Fruit fly (Drosophila melanogaster): ENCODE measurements around the gene CG34135.

CG34135 gene

DNA sequence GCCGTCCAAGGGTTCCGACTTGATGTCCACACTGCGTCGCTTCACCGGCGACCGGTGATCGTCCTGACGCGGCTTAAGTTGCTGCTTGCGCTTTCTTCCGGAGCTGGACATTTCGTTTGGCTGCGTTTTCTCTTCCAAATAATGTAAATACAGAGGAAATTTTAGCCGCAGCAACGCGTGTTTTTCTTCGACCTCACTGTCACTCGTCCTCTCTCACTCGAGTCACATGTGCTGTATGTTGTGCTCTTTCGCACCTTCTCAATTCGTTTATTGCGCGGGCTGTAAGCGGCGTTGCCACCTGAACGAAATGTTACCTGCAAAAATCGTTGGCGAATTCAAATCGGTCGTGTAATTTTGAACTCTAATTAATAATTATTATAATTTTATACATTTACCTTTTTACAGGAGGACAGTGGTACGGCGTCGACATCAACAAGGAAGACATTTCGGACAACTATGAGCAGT lies 37.4 kb upstream of the CG34135 start, which contains the start of gene CG9839:
TSS of gene CG9839 (minus strand) at position 415 of the 465 bp plus-strand sequence.
- TF ChIP-seq CG14711 (tag; optimal IDR thresholded peaks at IDR 0.05) = no peak
- TF ChIP-seq CG33017 (tag; optimal IDR thresholded peaks at IDR 0.05) = no peak
- TF ChIP-seq Mnt (GFP tag; optimal IDR thresholded peaks at IDR 0.05) = peak; percentile 23
- no peak for TF ChIP-seq kay (GFP tag; ENCODE audit: borderline replicate concordance)

dm6 chr3R:8801126-8801762 lies 33.3 kb upstream of the CG34135 start, which contains the start of the genes Pif1A, Pif1B and CCT7:
Gene Pif1A (minus strand): TSS chr3R:8801176.
Gene Pif1B (minus strand): TSS chr3R:8801176.
Gene CCT7 (plus strand): TSS chr3R:8801564.
- TF ChIP-seq Clk (GFP tag; optimal IDR thresholded peaks at IDR 0.05) (no peak), CG12768 (GFP tag; optimal IDR thresholded peaks at IDR 0.05) (no peak), CG7101 (tag; optimal IDR thresholded peaks at IDR 0.05) (no peak), CG1620 (GFP tag; optimal IDR thresholded peaks at IDR 0.05) (no peak), Hr96 (GFP tag; optimal IDR thresholded peaks at IDR 0.05) (no peak), Crg-1 (GFP tag; optimal IDR thresholded peaks at IDR 0.05) (peak; percentile 18), kay (GFP tag; ENCODE audit: borderline replicate concordance) (peak; percentile 99), Mnt (GFP tag; optimal IDR thresholded peaks at IDR 0.05) (peak; percentile 81), CG11617 (GFP tag; optimal IDR thresholded peaks at IDR 0.05) (peak; percentile 18), pad (GFP tag; optimal IDR thresholded peaks at IDR 0.05) (peak; percentile 11), cic (GFP tag; optimal IDR thresholded peaks at IDR 0.05) (no peak), CG5204 (GFP tag; optimal IDR thresholded peaks at IDR 0.05) (no peak), cnc (optimal IDR thresholded peaks at IDR 0.05) (no peak), tj (GFP tag; optimal IDR thresholded peaks at IDR 0.05) (peak; percentile 5), ovo (GFP tag; optimal IDR thresholded peaks at IDR 0.05) (no peak), toe (GFP tag; optimal IDR thresholded peaks at IDR 0.05) (no peak), CG7045 (GFP tag; optimal IDR thresholded peaks at IDR 0.05) (no peak), bab1 (GFP tag; optimal IDR thresholded peaks at IDR 0.05) (peak; percentile 48), CG33017 (tag; optimal IDR thresholded peaks at IDR 0.05) (no peak), CG14711 (tag; optimal IDR thresholded peaks at IDR 0.05) (no peak)

DNA sequence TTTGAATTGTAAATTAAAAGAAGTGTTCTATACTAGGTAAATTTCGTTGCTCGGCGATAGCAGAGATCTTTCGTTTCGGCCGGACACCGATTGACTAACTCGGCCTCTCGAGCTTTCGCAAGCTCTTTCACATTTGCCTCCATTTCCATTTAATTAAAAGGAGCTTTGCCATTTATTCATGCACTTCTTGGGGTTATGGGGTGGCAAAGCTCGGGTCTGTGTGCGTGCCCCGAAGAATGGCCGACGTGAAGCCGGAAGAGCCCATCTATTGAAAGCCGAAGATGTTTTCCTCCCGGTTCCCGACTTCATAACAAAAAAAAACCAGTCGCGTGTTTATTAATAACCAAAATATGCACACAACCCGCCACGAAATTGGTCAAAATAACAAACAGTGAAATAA lies 31.9 kb upstream of the CG34135 start:
- TF ChIP-seq cic (GFP tag; optimal IDR thresholded peaks at IDR 0.05) = peak; percentile 50
- peak; percentile 2 for TF ChIP-seq CG33017 (tag; optimal IDR thresholded peaks at IDR 0.05)
- no peak for TF ChIP-seq toe (GFP tag; optimal IDR thresholded peaks at IDR 0.05)

DNA sequence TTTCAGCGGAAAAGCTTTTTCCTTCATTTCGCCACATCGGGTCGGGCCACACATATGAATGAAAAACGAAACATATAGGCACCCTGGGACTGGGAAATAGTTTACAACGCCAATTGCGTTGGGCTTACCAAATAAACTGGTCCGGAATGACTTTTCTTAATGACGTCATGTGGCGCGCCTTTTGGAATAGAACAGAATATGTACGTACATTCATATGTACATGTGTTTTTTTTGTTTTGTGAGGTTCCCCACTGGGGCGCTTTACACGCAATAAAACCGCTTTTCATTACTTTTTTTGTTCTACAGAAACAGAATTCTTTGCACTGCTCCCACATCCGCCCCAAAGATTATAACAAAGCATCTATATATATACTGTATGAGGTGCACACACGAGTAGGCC lies 30.3 kb upstream of the CG34135 start:
- no peak for TF ChIP-seq cnc (optimal IDR thresholded peaks at IDR 0.05)
- TF ChIP-seq tj (GFP tag; optimal IDR thresholded peaks at IDR 0.05) = no peak
- no peak for TF ChIP-seq CG1620 (GFP tag; optimal IDR thresholded peaks at IDR 0.05)
- TF ChIP-seq Clk (GFP tag; optimal IDR thresholded peaks at IDR 0.05) = no peak

- TF ChIP-seq CG7101 (tag; optimal IDR thresholded peaks at IDR 0.05) (no peak), pad (GFP tag; optimal IDR thresholded peaks at IDR 0.05) (no peak), CG33017 (tag; optimal IDR thresholded peaks at IDR 0.05) (no peak), Crg-1 (GFP tag; optimal IDR thresholded peaks at IDR 0.05) (no peak), CG5204 (GFP tag; optimal IDR thresholded peaks at IDR 0.05) (no peak), Clk (GFP tag; optimal IDR thresholded peaks at IDR 0.05) (no peak), ovo (GFP tag; optimal IDR thresholded peaks at IDR 0.05) (no peak), CG1620 (GFP tag; optimal IDR thresholded peaks at IDR 0.05) (no peak), cic (GFP tag; optimal IDR thresholded peaks at IDR 0.05) (no peak), Mnt (GFP tag; optimal IDR thresholded peaks at IDR 0.05) (no peak), CG14711 (tag; optimal IDR thresholded peaks at IDR 0.05) (no peak), cnc (optimal IDR thresholded peaks at IDR 0.05) (no peak), tj (GFP tag; optimal IDR thresholded peaks at IDR 0.05) (no peak), CG12768 (GFP tag; optimal IDR thresholded peaks at IDR 0.05) (no peak), CG7045 (GFP tag; optimal IDR thresholded peaks at IDR 0.05) (no peak), toe (GFP tag; optimal IDR thresholded peaks at IDR 0.05) (no peak), bab1 (GFP tag; optimal IDR thresholded peaks at IDR 0.05) (no peak)
These were observed 26.4 kb upstream of the CG34135 start, which contains the start of gene Ir85a for dm6 chr3R:8794384-8794783. Gene Ir85a (plus strand): TSS chr3R:8794684.

DNA sequence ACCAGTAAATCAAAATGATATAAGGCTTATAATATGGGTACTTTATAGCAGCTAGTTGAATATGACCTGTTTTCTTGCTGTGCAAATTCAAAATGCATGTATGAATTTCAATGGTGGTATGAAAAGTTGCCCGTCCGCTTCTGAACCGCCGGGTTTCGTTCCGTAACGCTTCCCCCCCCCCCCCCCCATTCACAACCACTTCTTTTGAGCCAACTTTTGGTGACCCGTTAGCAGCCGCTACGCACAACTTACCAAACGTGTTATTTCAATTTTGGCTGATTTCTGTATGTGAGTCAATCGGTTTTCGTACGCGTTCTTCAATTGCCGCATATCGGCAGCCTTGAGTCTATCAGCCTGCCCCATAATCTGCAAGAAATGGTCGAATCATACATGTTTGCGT lies 25.7 kb upstream of the CG34135 start:
- TF ChIP-seq CG14711 (tag; optimal IDR thresholded peaks at IDR 0.05) = no peak
- TF ChIP-seq CG33017 (tag; optimal IDR thresholded peaks at IDR 0.05) = no peak
- TF ChIP-seq ovo (GFP tag; optimal IDR thresholded peaks at IDR 0.05) = no peak
- TF ChIP-seq CG5204 (GFP tag; optimal IDR thresholded peaks at IDR 0.05) = no peak
- no peak for TF ChIP-seq cic (GFP tag; optimal IDR thresholded peaks at IDR 0.05)
- no peak for TF ChIP-seq Hr96 (GFP tag; optimal IDR thresholded peaks at IDR 0.05)

DNA sequence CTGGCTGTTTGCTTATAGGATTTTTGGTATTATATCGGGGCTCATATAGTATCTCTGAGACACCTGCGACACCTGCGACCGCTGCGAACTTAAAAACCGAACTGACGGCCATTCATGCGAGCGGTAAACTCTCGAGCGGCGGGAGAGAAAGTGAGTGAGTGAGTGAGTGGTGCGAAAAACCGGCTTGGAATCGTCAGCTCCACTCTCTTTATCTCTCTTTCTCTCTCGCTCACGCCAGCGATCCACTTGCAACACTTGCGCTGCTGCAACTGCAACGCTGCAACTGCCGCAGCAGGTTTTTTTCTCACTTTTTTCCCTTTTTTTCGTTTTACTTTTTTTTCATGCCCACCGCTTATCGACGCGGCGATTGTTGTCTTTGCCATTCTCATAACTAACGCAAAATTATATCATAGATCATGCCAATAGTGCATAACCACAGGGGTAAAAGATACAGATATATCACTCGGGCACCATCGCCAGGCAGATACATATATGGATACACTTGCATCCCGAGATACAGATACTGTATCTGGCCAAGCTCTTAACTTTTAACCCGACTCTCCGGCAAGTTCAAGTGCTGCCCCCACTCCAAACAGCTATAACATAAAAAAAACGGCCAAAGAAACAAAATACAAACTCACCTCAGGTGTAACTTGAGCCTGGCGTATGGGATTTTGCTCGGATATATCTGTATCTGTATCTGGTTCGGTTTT lies 24.6 kb upstream of the CG34135 start:
- TF ChIP-seq cic (GFP tag; optimal IDR thresholded peaks at IDR 0.05) (no peak), kay (GFP tag; ENCODE audit: borderline replicate concordance) (no peak), CG5204 (GFP tag; optimal IDR thresholded peaks at IDR 0.05) (no peak), ovo (GFP tag; optimal IDR thresholded peaks at IDR 0.05) (no peak)

Measured in whole organism, adult.